Fruit fly (Drosophila melanogaster) whole organism, adult: ENCODE measurements around the gene CG16953.
A peak's percentile ranks its signal among the peaks of the same experiment; 100 is the strongest.

Experiments used
- CG11617 ChIP-seq: fragments of 200-800 bp; sonication (Bioruptor generic); optimal IDR thresholded peaks from 2 replicates; lab custom pipeline; 2017; ENCODE audit warnings: mild to moderate bottlenecking, missing biosample characterization, missing genetic modification reagents, missing genetic modification characterization
- CG12768 ChIP-seq: fragments of 200-800 bp; sonication (Bioruptor generic); optimal IDR thresholded peaks from 2 replicates; lab custom pipeline; 2017; ENCODE audit warnings: missing biosample characterization, missing genetic modification characterization, mild to moderate bottlenecking, moderate library complexity, missing genetic modification reagents
- CG14711 ChIP-seq: fragments of 200-800 bp; sonication (Bioruptor generic); optimal IDR thresholded peaks from 2 replicates; lab custom pipeline; 2018; ENCODE audit warnings: missing biosample characterization, mild to moderate bottlenecking, missing genetic modification characterization, moderate library complexity
- CG1620 ChIP-seq: fragments of 200-800 bp; sonication (Bioruptor generic); optimal IDR thresholded peaks from 2 replicates; lab custom pipeline; 2016; ENCODE audit warnings: missing biosample characterization, missing genetic modification characterization
- CG33017 ChIP-seq: fragments of 200-800 bp; sonication (Bioruptor generic); optimal IDR thresholded peaks from 2 replicates; lab custom pipeline; 2018; ENCODE audit warnings: missing biosample characterization, mild to moderate bottlenecking, missing genetic modification characterization, moderate library complexity
- CG5204 ChIP-seq: fragments of 200-800 bp; sonication (Bioruptor generic); optimal IDR thresholded peaks from 2 replicates; lab custom pipeline; 2016; ENCODE audit warnings: missing biosample characterization, missing genetic modification characterization
- CG7045 ChIP-seq: fragments of 200-800 bp; sonication (Bioruptor generic); optimal IDR thresholded peaks from 2 replicates; lab custom pipeline; 2017; ENCODE audit warnings: missing biosample characterization, mild to moderate bottlenecking, missing genetic modification characterization
- CG7101 ChIP-seq: fragments of 200-800 bp; sonication (Bioruptor generic); optimal IDR thresholded peaks from 2 replicates; lab custom pipeline; 2018; ENCODE audit warnings: missing biosample characterization, mild to moderate bottlenecking, missing genetic modification characterization, moderate library complexity
- Clk ChIP-seq: fragments of 200-800 bp; sonication (Bioruptor generic); optimal IDR thresholded peaks from 2 replicates; lab custom pipeline; 2017; ENCODE audit warnings: missing biosample characterization, missing genetic modification characterization
- Crg-1 ChIP-seq: fragments of 200-800 bp; sonication (Bioruptor generic); optimal IDR thresholded peaks from 2 replicates; lab custom pipeline; 2016; ENCODE audit warnings: missing biosample characterization, missing genetic modification characterization
- Hr96 ChIP-seq: fragments of 200-800 bp; sonication (Bioruptor generic); optimal IDR thresholded peaks from 2 replicates; lab custom pipeline; 2016; ENCODE audit warnings: missing biosample characterization, missing genetic modification characterization
- Mnt ChIP-seq: fragments of 200-800 bp; sonication (Bioruptor generic); optimal IDR thresholded peaks from 2 replicates; lab custom pipeline; 2016; ENCODE audit warnings: missing biosample characterization, mild to moderate bottlenecking, missing genetic modification characterization
- bab1 ChIP-seq: fragments of 200-800 bp; sonication (Bioruptor generic); optimal IDR thresholded peaks from 3 replicates; lab custom pipeline; 2019; ENCODE audit warnings: missing biosample characterization, mild to moderate bottlenecking, missing genetic modification characterization, moderate library complexity
- cic ChIP-seq: fragments of 200-800 bp; sonication (Bioruptor generic); optimal IDR thresholded peaks from 2 replicates; lab custom pipeline; 2017; ENCODE audit warnings: missing biosample characterization, mild to moderate bottlenecking, missing genetic modification characterization, moderate library complexity
- cnc ChIP-seq, 2 experiments: fragments of >200 bp; optimal IDR thresholded peaks; 2 replicates each; lab custom pipeline; 2017
- kay ChIP-seq: fragments of 200-800 bp; sonication (Bioruptor generic); peaks from one replicate; lab custom pipeline; 2016; ENCODE audit warnings: missing biosample characterization, missing genetic modification characterization, borderline replicate concordance
- ovo ChIP-seq: fragments of 200-800 bp; sonication (Bioruptor generic); optimal IDR thresholded peaks from 2 replicates; lab custom pipeline; 2016; ENCODE audit warnings: missing biosample characterization, missing genetic modification characterization
- pad ChIP-seq: fragments of 200-800 bp; sonication (Bioruptor generic); optimal IDR thresholded peaks from 3 replicates; lab custom pipeline; 2017; ENCODE audit warnings: missing biosample characterization, missing genetic modification characterization, mild to moderate bottlenecking, moderate library complexity, missing genetic modification reagents
- tj ChIP-seq: fragments of 200-800 bp; sonication (Bioruptor generic); optimal IDR thresholded peaks from 3 replicates; lab custom pipeline; 2017; ENCODE audit warnings: missing biosample characterization, mild to moderate bottlenecking, missing genetic modification characterization, moderate library complexity
- toe ChIP-seq: fragments of 200-800 bp; sonication (Bioruptor generic); optimal IDR thresholded peaks from 2 replicates; lab custom pipeline; 2016; ENCODE audit warnings: missing biosample characterization, missing genetic modification characterization

CG16953 gene

DNA sequence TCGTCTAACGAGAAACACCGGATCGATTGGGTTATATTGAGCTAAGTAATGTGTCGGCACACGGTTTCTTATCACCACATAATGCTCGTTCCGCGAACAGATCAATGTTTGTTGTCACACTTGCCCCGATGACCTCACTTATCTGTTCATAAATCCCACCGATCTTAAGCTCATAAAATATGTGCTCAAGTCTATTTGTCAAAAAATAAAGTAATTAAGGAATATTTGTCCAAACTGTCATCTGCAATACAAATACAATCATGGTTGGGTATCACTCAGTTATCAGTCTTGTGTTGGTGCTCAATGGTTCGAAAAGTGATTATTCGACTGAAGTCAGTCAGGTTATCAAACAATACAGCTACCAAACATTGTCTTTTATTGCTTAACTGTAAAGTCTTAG is 37.4 kb downstream of the CG16953 start:
- TF ChIP-seq CG11617 (GFP tag; lab: Kevin White, UChicago) (no peak), Crg-1 (GFP tag; lab: Kevin White, UChicago) (no peak)

DNA sequence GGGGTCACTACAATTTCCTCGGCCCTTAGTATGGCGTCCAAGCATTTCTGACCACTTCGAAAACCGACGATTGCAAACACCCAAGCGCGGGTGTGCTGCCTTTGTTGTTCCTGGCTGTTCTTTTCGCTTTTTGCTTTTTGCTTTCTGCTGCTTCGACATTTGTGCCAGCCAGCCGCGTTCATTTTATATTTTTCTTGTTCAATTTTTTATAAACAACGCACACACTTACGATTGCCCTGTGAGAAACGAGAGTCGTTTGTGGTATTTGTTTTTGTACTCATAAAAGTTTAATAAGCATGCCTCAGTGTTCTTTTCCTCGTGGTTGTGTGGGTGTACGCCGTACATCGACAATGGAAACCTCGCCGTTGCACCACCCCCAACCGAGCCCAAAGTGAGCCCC is 37.9 kb downstream of the CG16953 start:
- TF ChIP-seq tj (peak; percentile 76), cnc (optimal IDR thresholded peaks at IDR 0.05; lab: Kevin White, UChicago) (no peak), cic (GFP tag; lab: Kevin White, UChicago) (peak; percentile 14)

DNA sequence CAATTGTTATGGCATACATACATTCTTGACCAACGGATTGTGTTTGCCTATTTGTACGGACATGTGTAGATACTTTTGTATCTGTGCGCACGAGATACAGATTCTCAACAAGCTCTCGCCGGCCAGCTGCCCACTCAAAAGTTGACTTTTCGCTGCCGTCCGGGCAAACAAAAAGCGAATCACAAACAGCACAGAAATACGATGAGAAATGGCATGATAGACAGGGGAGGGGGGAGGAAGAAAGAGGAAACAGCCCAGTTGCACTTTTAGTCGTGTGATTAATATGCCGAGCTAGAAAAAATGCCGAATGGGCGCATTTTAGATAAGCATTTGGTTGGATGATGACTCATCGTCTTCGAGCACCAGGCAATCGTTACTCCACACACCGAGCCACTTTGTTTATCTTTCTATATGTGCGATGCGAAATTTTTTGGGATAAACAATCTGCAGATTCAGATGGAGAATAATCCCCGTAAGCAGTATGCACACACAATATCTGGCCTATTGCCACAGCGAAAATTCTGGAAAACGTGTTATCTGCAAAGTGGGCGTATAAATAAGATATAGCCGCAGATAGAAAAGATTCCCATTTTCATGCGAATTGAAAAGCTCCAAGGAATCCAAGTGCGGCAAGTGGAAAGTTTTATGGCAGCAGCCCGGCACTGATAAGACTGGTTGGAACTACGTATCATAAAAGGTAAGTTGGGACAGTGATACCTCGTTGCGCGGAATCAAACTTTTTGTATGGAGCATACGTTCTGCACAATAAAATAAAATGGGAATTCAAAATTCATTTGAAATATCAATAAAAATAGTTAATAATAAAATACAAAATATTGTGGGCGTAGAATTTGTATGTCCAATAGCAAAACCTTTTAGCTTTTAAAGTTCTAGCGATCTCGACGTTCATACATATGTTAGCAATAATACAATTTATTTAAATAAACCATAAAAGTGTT is 38.7 kb downstream of the CG16953 start:
- TF ChIP-seq CG12768 (GFP tag; lab: Kevin White, UChicago) (peak; percentile 71), CG7101 (tag; lab: Kevin White, UChicago) (peak; percentile 18), CG14711 (peak; percentile 36), CG5204 (GFP tag; lab: Kevin White, UChicago) (no peak), CG11617 (GFP tag; lab: Kevin White, UChicago) (peak; percentile 11), Mnt (GFP tag; lab: Kevin White, UChicago) (peak; percentile 55), tj (peak; percentile 95), CG33017 (tag; lab: Kevin White, UChicago) (peak; percentile 9), Crg-1 (GFP tag; lab: Kevin White, UChicago) (no peak), ovo (peak; percentile 47), cic (GFP tag; lab: Kevin White, UChicago) (peak; percentile 91), kay (no peak), toe (GFP tag; lab: Kevin White, UChicago) (peak; percentile 6)

DNA sequence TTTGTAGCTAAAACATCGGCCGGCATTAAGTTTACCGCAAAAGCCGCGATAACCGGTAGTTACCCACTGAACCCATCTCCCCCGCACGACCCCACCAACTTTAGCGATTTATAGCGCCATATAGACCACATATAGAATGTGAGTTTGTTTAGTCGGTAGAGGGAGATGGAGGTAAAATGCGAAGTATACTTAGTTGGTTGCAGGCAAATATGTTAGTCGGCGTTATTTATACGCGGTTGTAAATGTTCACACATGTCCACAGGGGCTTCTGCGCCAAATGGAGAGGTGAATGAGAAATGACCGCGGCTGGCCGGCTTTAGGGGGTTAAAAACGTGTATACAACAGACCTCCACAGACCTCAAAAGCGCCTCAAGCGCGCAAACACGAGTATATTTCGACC is 40.0 kb downstream of the CG16953 start:
- TF ChIP-seq CG11617 (GFP tag; lab: Kevin White, UChicago) (no peak), pad (GFP tag; lab: Kevin White, UChicago) (peak; percentile 27), Clk (GFP tag; lab: Kevin White, UChicago) (no peak), cic (GFP tag; lab: Kevin White, UChicago) (peak; percentile 95), CG7101 (tag; lab: Kevin White, UChicago) (peak; percentile 56), tj (no peak), cnc (optimal IDR thresholded peaks at IDR 0.05; lab: Kevin White, UChicago) (no peak), CG12768 (GFP tag; lab: Kevin White, UChicago) (peak; percentile 22), toe (GFP tag; lab: Kevin White, UChicago) (peak; percentile 11), Crg-1 (GFP tag; lab: Kevin White, UChicago) (peak; percentile 5), CG5204 (GFP tag; lab: Kevin White, UChicago) (no peak), bab1 (GFP tag; lab: Kevin White, UChicago) (no peak), CG33017 (tag; lab: Kevin White, UChicago) (peak; percentile 35), CG14711 (no peak), kay (no peak), ovo (peak; percentile 40), Mnt (GFP tag; lab: Kevin White, UChicago) (peak; percentile 41), Hr96 (GFP tag; lab: Kevin White, UChicago) (peak; percentile 53), CG1620 (no peak), CG7045 (GFP tag; lab: Kevin White, UChicago) (peak; percentile 68)

DNA sequence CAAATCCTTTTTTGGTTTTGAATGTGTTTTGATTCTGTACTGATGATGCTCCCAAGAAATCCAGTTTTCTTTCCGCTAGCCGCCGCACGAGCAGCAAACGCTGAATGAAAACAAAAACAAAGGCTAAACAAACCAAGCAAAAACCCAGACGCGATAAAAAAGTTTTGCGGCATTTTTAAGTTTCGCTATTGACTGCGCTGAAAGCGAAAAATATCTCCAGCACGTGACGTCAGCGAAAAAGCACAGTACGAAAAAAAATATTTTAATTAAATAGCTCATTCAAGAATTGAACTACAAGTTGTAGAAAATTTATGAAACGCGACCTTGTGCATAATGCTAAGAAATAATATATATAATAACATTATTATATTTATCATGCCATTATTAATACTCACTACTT is 40.7 kb downstream of the CG16953 start:
- TF ChIP-seq tj (peak; percentile 66), cnc (optimal IDR thresholded peaks at IDR 0.05; lab: Kevin White, UChicago) (no peak), kay (peak; percentile 87)

DNA sequence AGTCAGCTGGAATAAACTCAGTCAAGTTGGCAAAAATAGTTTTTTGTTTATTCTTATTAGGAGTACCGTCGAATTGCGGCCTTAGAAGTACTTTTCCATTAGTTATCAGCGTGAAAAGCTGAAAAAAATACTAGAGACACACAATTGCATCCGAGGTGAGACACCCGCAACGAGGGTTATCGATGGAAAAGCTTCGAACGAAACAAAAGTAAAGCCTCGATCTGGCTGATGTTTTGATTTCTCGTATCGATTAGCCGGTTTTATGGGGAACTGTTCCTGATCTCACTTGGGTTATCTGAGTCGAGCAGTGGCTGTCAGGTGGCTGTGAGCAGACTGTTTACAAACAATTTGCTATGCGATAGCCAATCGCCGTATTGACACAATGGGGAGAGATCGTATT is 41.9 kb downstream of the CG16953 start:
- TF ChIP-seq pad (GFP tag; lab: Kevin White, UChicago): no peak
- no peak for TF ChIP-seq Mnt (GFP tag; lab: Kevin White, UChicago)
- no peak for TF ChIP-seq Clk (GFP tag; lab: Kevin White, UChicago)
- TF ChIP-seq Crg-1 (GFP tag; lab: Kevin White, UChicago): no peak
- peak; percentile 31 for TF ChIP-seq cic (GFP tag; lab: Kevin White, UChicago)
- no peak for TF ChIP-seq CG1620
- TF ChIP-seq kay: no peak
- no peak for TF ChIP-seq bab1 (GFP tag; lab: Kevin White, UChicago)
- TF ChIP-seq ovo: no peak
- peak; percentile 23 for TF ChIP-seq tj
- TF ChIP-seq CG14711: no peak
- no peak for TF ChIP-seq toe (GFP tag; lab: Kevin White, UChicago)
- TF ChIP-seq CG7101 (tag; lab: Kevin White, UChicago): no peak
- no peak for TF ChIP-seq Hr96 (GFP tag; lab: Kevin White, UChicago)
- TF ChIP-seq CG5204 (GFP tag; lab: Kevin White, UChicago): no peak
- TF ChIP-seq CG11617 (GFP tag; lab: Kevin White, UChicago): no peak
- no peak for TF ChIP-seq cnc (optimal IDR thresholded peaks at IDR 0.05; lab: Kevin White, UChicago)
- no peak for TF ChIP-seq CG33017 (tag; lab: Kevin White, UChicago)
